Worm (Caenorhabditis elegans) whole organism, young adult: ENCODE results near the gene madf-1.

Experiments
- D2030.7 ChIP-seq: fragments of 200-800 bp; sonication (Bioruptor generic); IDR thresholded peaks from 2 replicates; pipeline ENCODE4 v1.3.6; 2022; ENCODE audit warnings: missing genetic modification reagents, missing genetic modification characterization, missing compliant biosample characterization
- F33H1.4 ChIP-seq: fragments of 200-800 bp; sonication (Bioruptor generic); IDR thresholded peaks from 2 replicates; pipeline ENCODE4 v1.3.6; 2022; ENCODE audit warnings: missing genetic modification reagents, missing genetic modification characterization, missing compliant biosample characterization
- F37B4.10 ChIP-seq: fragments of 200-800 bp; sonication (Bioruptor generic); IDR thresholded peaks from 2 replicates; pipeline ENCODE4 v1.3.6; 2022; ENCODE audit warnings: missing genetic modification characterization, missing compliant biosample characterization
- F39B2.1 ChIP-seq: fragments of 200-800 bp; sonication (Bioruptor generic); IDR thresholded peaks from 2 replicates; pipeline ENCODE4 v1.3.6; 2022; ENCODE audit warnings: missing genetic modification reagents, missing genetic modification characterization, missing compliant biosample characterization
- K12H6.12 ChIP-seq: fragments of 200-800 bp; sonication (Bioruptor generic); optimal IDR thresholded peaks from 2 replicates; lab custom pipeline; 2018; ENCODE audit warnings: mild to moderate bottlenecking, missing genetic modification characterization, missing compliant biosample characterization
- T07F8.4 ChIP-seq: sonication (generic microtip); optimal IDR thresholded peaks from 2 replicates; lab custom pipeline; 2016; ENCODE audit warnings: mild to moderate bottlenecking, missing genetic modification characterization, moderate library complexity, missing compliant biosample characterization
- Y53F4B.3 ChIP-seq: fragments of 200-800 bp; sonication (Bioruptor generic); IDR thresholded peaks from 2 replicates; pipeline ENCODE4 v1.3.6; 2022; ENCODE audit warnings: missing genetic modification reagents, missing genetic modification characterization, missing compliant biosample characterization
- Y67H2A.10 ChIP-seq: fragments of 200-800 bp; sonication (Bioruptor generic); conservative IDR thresholded peaks from 2 replicates; pipeline ENCODE4 v1.3.6; 2022; ENCODE audit warnings: missing genetic modification reagents, missing genetic modification characterization, missing compliant biosample characterization
- Y95B8A.8 ChIP-seq: fragments of 200-800 bp; sonication (Bioruptor generic); IDR thresholded peaks from 2 replicates; pipeline ENCODE4 v1.3.6; 2022; ENCODE audit warnings: missing genetic modification reagents, missing genetic modification characterization, missing compliant biosample characterization
- attf-5 ChIP-seq: fragments of 200-800 bp; sonication (Bioruptor generic); optimal IDR thresholded peaks from 2 replicates; lab custom pipeline; 2018; ENCODE audit warnings: mild to moderate bottlenecking, missing genetic modification characterization, missing compliant biosample characterization
- attf-6 ChIP-seq: fragments of 200-800 bp; sonication (Bioruptor generic); IDR thresholded peaks from 2 replicates; pipeline ENCODE4 v1.3.6; 2022; ENCODE audit warnings: missing genetic modification reagents, missing genetic modification characterization, missing compliant biosample characterization
- ccch-3 ChIP-seq: fragments of 200-800 bp; sonication (Bioruptor generic); optimal IDR thresholded peaks from 2 replicates; lab custom pipeline; 2018; ENCODE audit warnings: mild to moderate bottlenecking, missing genetic modification characterization, missing compliant biosample characterization
- cebp-1 ChIP-seq, 2 experiments: fragments of 200-800 bp in 1 of 2; sonication (Bioruptor generic) in 1 of 2; sonication (generic microtip) in 1 of 2; IDR thresholded peaks in 1 of 2; optimal IDR thresholded peaks in 1 of 2; 2 replicates each; pipeline versions ENCODE4 v1.3.6 to Lab custom; 2017 to 2022; ENCODE audit warnings: missing compliant biosample characterization in 2 of 2, missing genetic modification characterization in 2 of 2, mild to moderate bottlenecking in 1 of 2, missing genetic modification reagents in 1 of 2, moderate library complexity in 1 of 2
- ceh-79 ChIP-seq: sonication (generic microtip); optimal IDR thresholded peaks from 2 replicates; lab custom pipeline; 2017; ENCODE audit warnings: mild to moderate bottlenecking, missing genetic modification characterization, missing compliant biosample characterization
- dox-1 ChIP-seq: fragments of 200-800 bp; sonication (Bioruptor generic); IDR thresholded peaks from 2 replicates; pipeline ENCODE4 v1.3.6; 2022; ENCODE audit warnings: missing genetic modification reagents, missing genetic modification characterization, missing compliant biosample characterization
- ekl-4 ChIP-seq: fragments of 200-800 bp; sonication (Bioruptor generic); IDR thresholded peaks from 2 replicates; pipeline ENCODE4 v1.3.6; 2022; ENCODE audit warnings: missing genetic modification reagents, missing genetic modification characterization, missing compliant biosample characterization
- hmg-1.2 ChIP-seq: fragments of 200-800 bp; sonication (Bioruptor generic); IDR thresholded peaks from 2 replicates; pipeline ENCODE4 v1.3.6; 2022; ENCODE audit warnings: missing genetic modification reagents, missing genetic modification characterization, missing compliant biosample characterization
- hsf-1 ChIP-seq: fragments of 200-800 bp; sonication (Bioruptor generic); IDR thresholded peaks from 2 replicates; pipeline ENCODE4 v1.3.6; 2022; ENCODE audit warnings: missing genetic modification reagents, missing genetic modification characterization, missing compliant biosample characterization
- lin-26 ChIP-seq: fragments of 200-800 bp; sonication (Bioruptor generic); IDR thresholded peaks from 2 replicates; pipeline ENCODE4 v1.3.6; 2022; ENCODE audit warnings: missing genetic modification reagents, missing genetic modification characterization, missing compliant biosample characterization
- lin-35 ChIP-seq, 3 experiments: fragments of 150-350 bp in 2 of 3; sonication (generic microtip) in 1 of 3; optimal IDR thresholded peaks; 2 replicates each; lab custom pipeline; 2014 to 2018; ENCODE audit warnings: missing biosample characterization in 3 of 3, missing genetic modification characterization in 3 of 3, missing genetic modification reagents in 3 of 3
- lin-54 ChIP-seq: fragments of 200-800 bp; sonication (Bioruptor generic); optimal IDR thresholded peaks from 2 replicates; lab custom pipeline; 2018; ENCODE audit warnings: mild to moderate bottlenecking, missing genetic modification characterization, missing compliant biosample characterization
- lir-1 ChIP-seq: fragments of 200-800 bp; sonication (Bioruptor generic); conservative IDR thresholded peaks from 2 replicates; pipeline ENCODE4 v1.3.6; 2022; ENCODE audit warnings: missing genetic modification reagents, missing genetic modification characterization, missing compliant biosample characterization
- lsl-1 ChIP-seq: fragments of 200-800 bp; sonication (Bioruptor generic); optimal IDR thresholded peaks from 2 replicates; lab custom pipeline; 2018; ENCODE audit warnings: mild to moderate bottlenecking, missing genetic modification characterization, moderate library complexity, missing compliant biosample characterization
- madf-6 ChIP-seq: fragments of 200-800 bp; sonication (Bioruptor generic); IDR thresholded peaks from 2 replicates; pipeline ENCODE4 v1.3.6; 2022; ENCODE audit warnings: missing genetic modification reagents, missing genetic modification characterization, missing compliant biosample characterization
- madf-8 ChIP-seq: fragments of 200-800 bp; sonication (Bioruptor generic); conservative IDR thresholded peaks from 2 replicates; pipeline ENCODE4 v1.3.6; 2022; ENCODE audit warnings: missing genetic modification reagents, missing genetic modification characterization, missing compliant biosample characterization
- mcd-1 ChIP-seq: fragments of 200-800 bp; sonication (Bioruptor generic); IDR thresholded peaks from 2 replicates; pipeline ENCODE4 v1.3.6; 2022; ENCODE audit warnings: missing genetic modification reagents, missing genetic modification characterization, missing compliant biosample characterization
- mel-28 ChIP-seq: sonication (generic microtip); optimal IDR thresholded peaks from 2 replicates; lab custom pipeline; 2016; ENCODE audit warnings: borderline replicate concordance, mild to moderate bottlenecking, missing genetic modification characterization, missing compliant biosample characterization
- mes-4 ChIP-seq: sonication (generic microtip); optimal IDR thresholded peaks from 2 replicates; lab custom pipeline; 2016; ENCODE audit warnings: missing genotype, missing genetic modification characterization, missing compliant biosample characterization
- nhr-120 ChIP-seq: fragments of 200-800 bp; sonication (Bioruptor generic); IDR thresholded peaks from 2 replicates; pipeline ENCODE4 v1.3.6; 2022; ENCODE audit warnings: missing genetic modification characterization, missing compliant biosample characterization
- nhr-27 ChIP-seq: fragments of 200-800 bp; sonication (Bioruptor generic); optimal IDR thresholded peaks from 2 replicates; lab custom pipeline; 2018; ENCODE audit warnings: mild to moderate bottlenecking, missing genetic modification characterization, moderate library complexity, missing compliant biosample characterization
- nhr-80 ChIP-seq: sonication (generic microtip); optimal IDR thresholded peaks from 2 replicates; lab custom pipeline; 2016; ENCODE audit warnings: missing genetic modification characterization, missing compliant biosample characterization
- snpc-1.3 ChIP-seq: sonication (generic microtip); optimal IDR thresholded peaks from 2 replicates; lab custom pipeline; 2017; ENCODE audit warnings: missing genetic modification characterization, mild to moderate bottlenecking, missing compliant biosample characterization, antibody characterized with exemption, moderate library complexity, missing genotype, missing genetic modification reagents; ENCODE audit not compliant: insufficient read depth
- snpc-4 ChIP-seq, 5 experiments: fragments of 150-350 bp in 1 of 5; sonication (generic microtip) in 4 of 5; optimal IDR thresholded peaks; 2 replicates each; lab custom pipeline; 2014 to 2018; ENCODE audit warnings: missing genetic modification characterization in 5 of 5, missing biosample characterization in 3 of 5, antibody characterized with exemption in 2 of 5, mild to moderate bottlenecking in 2 of 5, missing compliant biosample characterization in 2 of 5, missing genotype in 2 of 5, moderate library complexity in 2 of 5, missing genetic modification reagents in 1 of 5
- somi-1 ChIP-seq: fragments of 200-800 bp; sonication (Bioruptor generic); optimal IDR thresholded peaks from 2 replicates; lab custom pipeline; 2018; ENCODE audit warnings: mild to moderate bottlenecking, missing genetic modification characterization, missing compliant biosample characterization
- tlf-1 ChIP-seq: fragments of 200-800 bp; sonication (Bioruptor generic); optimal IDR thresholded peaks from 2 replicates; lab custom pipeline; 2018; ENCODE audit warnings: mild to moderate bottlenecking, missing genetic modification characterization, missing compliant biosample characterization
- xnd-1 ChIP-seq: sonication (generic microtip); optimal IDR thresholded peaks from 2 replicates; lab custom pipeline; 2016; ENCODE audit warnings: missing genotype, missing genetic modification reagents, missing genetic modification characterization, missing compliant biosample characterization
- zim-3 ChIP-seq: sonication (generic microtip); optimal IDR thresholded peaks from 2 replicates; lab custom pipeline; 2017; ENCODE audit warnings: mild to moderate bottlenecking, missing genetic modification characterization, moderate library complexity, missing compliant biosample characterization
- ztf-28 ChIP-seq: fragments of 200-800 bp; sonication (Bioruptor generic); IDR thresholded peaks from 2 replicates; pipeline ENCODE4 v1.3.6; 2022; ENCODE audit warnings: missing genetic modification reagents, missing genetic modification characterization, missing compliant biosample characterization
- ztf-6 ChIP-seq: fragments of 200-800 bp; sonication (Bioruptor generic); IDR thresholded peaks from 2 replicates; pipeline ENCODE4 v1.3.6; 2022; ENCODE audit warnings: missing genetic modification reagents, missing genetic modification characterization, missing compliant biosample characterization

madf-1 gene

ce11 chrIV:829691-830090, 2.0 kb downstream of the madf-1 start:
- TF ChIP-seq attf-5 (GFP tag; lab: Kevin White, UChicago) (no peak), lin-54 (GFP tag; lab: Kevin White, UChicago) (peak; percentile 56), mes-4 (tag; lab: Kevin White, UChicago) (no peak), xnd-1 (tag; lab: Kevin White, UChicago) (peak; percentile 77), madf-6 (peak; percentile 72), madf-8 (GFP tag; lab: Robert Waterston, UW) (peak; percentile 49), Y67H2A.10 (no peak), F33H1.4 (GFP tag; lab: Robert Waterston, UW) (peak; percentile 82), lsl-1 (GFP tag; lab: Kevin White, UChicago) (peak; percentile 83), D2030.7 (0 out of 2 replicates have a peak, but pooled peaks have one; percentile 40)
- TF ChIP-seq, all 124 proteins: peak for 7

DNA sequence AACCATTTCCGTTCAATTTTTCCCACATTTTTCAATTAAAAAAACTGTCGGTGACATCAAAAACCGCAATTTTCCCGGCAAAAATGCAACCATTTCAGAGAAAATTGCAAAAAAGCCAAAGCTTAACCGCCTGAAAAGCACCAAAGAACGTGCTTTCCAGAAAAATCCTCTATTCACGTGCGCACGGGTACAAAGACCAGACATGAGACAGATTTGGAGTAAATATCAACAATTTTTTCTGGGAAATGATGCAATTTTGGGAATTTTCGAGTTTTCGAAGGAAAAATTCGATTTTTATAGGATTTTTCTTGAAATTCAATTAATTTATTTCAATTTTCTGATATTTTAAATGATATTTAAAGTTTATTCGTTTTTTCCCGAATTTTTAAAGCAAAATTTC, 2.6 kb downstream of the madf-1 start:
- TF ChIP-seq lin-26 (GFP tag; lab: Robert Waterston, UW) (no peak), Y67H2A.10 (no peak), tlf-1 (GFP tag; lab: Kevin White, UChicago) (no peak), F39B2.1 (GFP tag; lab: Robert Waterston, UW) (no peak), nhr-120 (no peak), T07F8.4 (no peak), mes-4 (tag; lab: Kevin White, UChicago) (no peak), ekl-4 (no peak), ztf-28 (GFP tag; lab: Robert Waterston, UW) (no peak), lir-1 (GFP tag; lab: Robert Waterston, UW) (no peak), ceh-79 (tag; lab: Kevin White, UChicago) (no peak), ztf-6 (GFP tag; lab: Robert Waterston, UW) (no peak), mel-28 (no peak), Y95B8A.8 (no peak), attf-6 (GFP tag; lab: Robert Waterston, UW) (no peak), nhr-80 (no peak), zim-3 (tag; lab: Kevin White, UChicago) (no peak), ccch-3 (GFP tag; lab: Kevin White, UChicago) (no peak)

ce11 chrIV:828427-828826, 3.3 kb downstream of the madf-1 start:
- TF ChIP-seq F37B4.10: no peak
- TF ChIP-seq cebp-1 (GFP tag; IDR thresholded peaks at IDR 0.05; lab: Robert Waterston, UW): no peak
- peak; percentile 39 for TF ChIP-seq cebp-1 (tag; optimal IDR thresholded peaks at IDR 0.05; lab: Kevin White, UChicago)
- TF ChIP-seq nhr-27: no peak
- TF ChIP-seq dox-1 (GFP tag; lab: Robert Waterston, UW): no peak
- TF ChIP-seq mcd-1: peak; percentile 58
- TF ChIP-seq Y53F4B.3 (GFP tag; lab: Robert Waterston, UW): no peak
- TF ChIP-seq hmg-1.2 (GFP tag; lab: Robert Waterston, UW): peak; percentile 80
- TF ChIP-seq snpc-1.3: no peak
- no peak for TF ChIP-seq K12H6.12 (tag; lab: Kevin White, UChicago)
- peak in 1 of 3 experiments; percentile 35 for TF ChIP-seq lin-35 (GFP tag; optimal IDR thresholded peaks at IDR 0.05; lab: Kevin White, UChicago)
- TF ChIP-seq lin-54 (GFP tag; lab: Kevin White, UChicago): no peak
- TF ChIP-seq somi-1 (GFP tag; lab: Kevin White, UChicago): peak; percentile 7
- TF ChIP-seq ztf-6 (GFP tag; lab: Robert Waterston, UW): no peak
- TF ChIP-seq D2030.7: no peak
- no peak for TF ChIP-seq snpc-4 (GFP tag; optimal IDR thresholded peaks at IDR 0.05; lab: Kevin White, UChicago)
- peak in 1 of 4 experiments; percentile 17 for TF ChIP-seq snpc-4 (tag; optimal IDR thresholded peaks at IDR 0.05; lab: Kevin White, UChicago)
- no peak for TF ChIP-seq hsf-1
- TF ChIP-seq attf-6 (GFP tag; lab: Robert Waterston, UW): no peak
